Fruit fly (Drosophila melanogaster) whole organism, wandering third instar larva: Measurements from ENCODE around the gene Ndfip.

Source experiments
- Abd-B ChIP-seq: fragments of >200 bp; optimal IDR thresholded peaks from 2 replicates; lab custom pipeline; 2017; ENCODE audit warnings: missing biosample characterization, missing genetic modification characterization
- Dfd ChIP-seq: fragments of >200 bp; optimal IDR thresholded peaks from 2 replicates; lab custom pipeline; 2017; ENCODE audit warnings: missing biosample characterization, missing genetic modification characterization
- Hr83 ChIP-seq: fragments of 200-300 bp; sonication (Bioruptor generic); optimal IDR thresholded peaks from 2 replicates; lab custom pipeline; 2016; ENCODE audit warnings: missing biosample characterization, mild to moderate bottlenecking, missing genetic modification characterization, moderate library complexity; ENCODE audit not compliant: poor library complexity, severe bottlenecking
- ey ChIP-seq: fragments of 200-800 bp; sonication (Bioruptor generic); optimal IDR thresholded peaks from 2 replicates; lab custom pipeline; 2016; ENCODE audit warnings: missing biosample characterization, missing genetic modification characterization
- tai ChIP-seq: sonication (Bioruptor generic); optimal IDR thresholded peaks from 2 replicates; lab custom pipeline; 2016; ENCODE audit warnings: missing biosample characterization, missing genetic modification characterization
- woc ChIP-seq: sonication (Bioruptor generic); optimal IDR thresholded peaks from 2 replicates; lab custom pipeline; 2016; ENCODE audit warnings: missing biosample characterization, mild to moderate bottlenecking, missing genetic modification characterization

dm6 chr3L:17651717-17652651, 2.1 kb downstream of the Ndfip start:
- no peak for TF ChIP-seq woc
- no peak for TF ChIP-seq Abd-B (GFP tag; lab: Kevin White, UChicago)
- TF ChIP-seq Hr83 (GFP tag; lab: Kevin White, UChicago) = no peak
- no peak for TF ChIP-seq Dfd (GFP tag; lab: Kevin White, UChicago)
- peak; percentile 12 for TF ChIP-seq ey (GFP tag; lab: Kevin White, UChicago)
- TF ChIP-seq tai (GFP tag; lab: Kevin White, UChicago) = no peak
